Worm (Caenorhabditis elegans): ENCODE data around the gene era-1.

ce11 chrV:6697552-6697951, 5.3 kb upstream of the era-1 start, which contains the start of gene W02F12.2:
- no peak for TF ChIP-seq pha-4 (tag; optimal IDR thresholded peaks at IDR 0.05)
- no peak for TF ChIP-seq nhr-76 (tag; optimal IDR thresholded peaks at IDR 0.05)
- no peak for TF ChIP-seq drap-1 (GFP tag; optimal IDR thresholded peaks at IDR 0.05)
- TF ChIP-seq elt-1 (tag; optimal IDR thresholded peaks at IDR 0.05; ENCODE audit: borderline replicate concordance, insufficient read depth) = no peak
- no peak for TF ChIP-seq nhr-28 (tag; optimal IDR thresholded peaks at IDR 0.05)
- no peak for TF ChIP-seq unc-39 (tag; optimal IDR thresholded peaks at IDR 0.05)
- no peak for TF ChIP-seq snpc-4 (tag; optimal IDR thresholded peaks at IDR 0.05)

All from whole organism, mixed stage, embryonic.